Fruit fly (Drosophila melanogaster) whole organism, adult: ENCODE data around the gene CG33269.

ENCODE experiments used
- CG11617 ChIP-seq: fragments of 200-800 bp; sonication (Bioruptor generic); optimal IDR thresholded peaks from 2 replicates; lab custom pipeline; 2017; ENCODE audit warnings: mild to moderate bottlenecking, missing biosample characterization, missing genetic modification reagents, missing genetic modification characterization
- CG14711 ChIP-seq: fragments of 200-800 bp; sonication (Bioruptor generic); optimal IDR thresholded peaks from 2 replicates; lab custom pipeline; 2018; ENCODE audit warnings: missing biosample characterization, mild to moderate bottlenecking, missing genetic modification characterization, moderate library complexity
- CG1620 ChIP-seq: fragments of 200-800 bp; sonication (Bioruptor generic); optimal IDR thresholded peaks from 2 replicates; lab custom pipeline; 2016; ENCODE audit warnings: missing biosample characterization, missing genetic modification characterization
- cnc ChIP-seq, 2 experiments: fragments of >200 bp; optimal IDR thresholded peaks; 2 replicates each; lab custom pipeline; 2017
- tj ChIP-seq: fragments of 200-800 bp; sonication (Bioruptor generic); optimal IDR thresholded peaks from 3 replicates; lab custom pipeline; 2017; ENCODE audit warnings: missing biosample characterization, mild to moderate bottlenecking, missing genetic modification characterization, moderate library complexity
- toe ChIP-seq: fragments of 200-800 bp; sonication (Bioruptor generic); optimal IDR thresholded peaks from 2 replicates; lab custom pipeline; 2016; ENCODE audit warnings: missing biosample characterization, missing genetic modification characterization

dm6 chr3L:11550359-11551056, 31.5 kb downstream of the CG33269 start:
- TF ChIP-seq CG14711 (no peak), CG1620 (GFP tag; lab: Kevin White, UChicago) (no peak), cnc (optimal IDR thresholded peaks at IDR 0.05; lab: Kevin White, UChicago) (no peak), CG11617 (GFP tag; lab: Kevin White, UChicago) (no peak), toe (GFP tag; lab: Kevin White, UChicago) (no peak), tj (GFP tag; lab: Kevin White, UChicago) (peak; percentile 89)
